Worm (Caenorhabditis elegans) whole organism, L4/young adult: ENCODE results near the gene clec-36.

Experiments
- dao-5 ChIP-seq: sonication (generic microtip); optimal IDR thresholded peaks from 2 replicates; lab custom pipeline; 2016; ENCODE audit warnings: missing genotype, missing genetic modification characterization, moderate library complexity, missing compliant biosample characterization
- him-1 ChIP-seq: sonication (generic microtip); optimal IDR thresholded peaks from 2 replicates; lab custom pipeline; 2016; ENCODE audit warnings: missing genotype, missing genetic modification reagents, missing genetic modification characterization, missing compliant biosample characterization

- TF ChIP-seq him-1 (tag; lab: Kevin White, UChicago) (no peak), dao-5 (tag; lab: Kevin White, UChicago) (no peak)
Measured at ce11 chrV:16880054-16880453, 31.7 kb upstream of the clec-36 start, which contains the start of gene F09C6.3.
